Worm (Caenorhabditis elegans): Measurements from ENCODE around the gene nhr-271.
A peak's percentile ranks its signal among the peaks of the same experiment; 100 is the strongest.

nhr-271 gene

ce11 chrV:16591992-16592798 lies 11.9 kb upstream of the nhr-271 start, which contains the start of gene srh-269 (continued):
- TF ChIP-seq skn-1 (tag; optimal IDR thresholded peaks at IDR 0.05) (no peak), jun-1 (tag; optimal IDR thresholded peaks at IDR 0.05) (peak; percentile 33), fkh-10 (GFP tag; optimal IDR thresholded peaks at IDR 0.05) (no peak), D1046.2 (GFP tag; IDR thresholded peaks at IDR 0.05) (peak; percentile 87), dmd-9 (GFP tag; IDR thresholded peaks at IDR 0.05) (peak; percentile 61; the same call in 1 of the 2 replicates), zag-1 (tag; optimal IDR thresholded peaks at IDR 0.05) (no peak), ces-1 (GFP tag; optimal IDR thresholded peaks at IDR 0.05) (no peak)

ce11 chrV:16589488-16589887 lies 9.2 kb upstream of the nhr-271 start:
- TF ChIP-seq nhr-111 (GFP tag; optimal IDR thresholded peaks at IDR 0.05) (no peak), daf-8 (GFP tag; IDR thresholded peaks at IDR 0.05) (no peak), hlh-30 (tag; optimal IDR thresholded peaks at IDR 0.05; ENCODE audit: insufficient read depth) (no peak), ceh-20 (GFP tag; IDR thresholded peaks at IDR 0.05) (no peak), ztf-11 (tag; optimal IDR thresholded peaks at IDR 0.05) (no peak), Y105C5A.15 (GFP tag; IDR thresholded peaks at IDR 0.05) (no peak), vab-7 (GFP tag; IDR thresholded peaks at IDR 0.05) (no peak), mep-1 (tag; optimal IDR thresholded peaks at IDR 0.05) (no peak), fkh-10 (GFP tag; optimal IDR thresholded peaks at IDR 0.05) (no peak), lir-3 (tag; optimal IDR thresholded peaks at IDR 0.05) (no peak), pha-4 (GFP tag; IDR thresholded peaks at IDR 0.05) (no peak), pha-4 (tag; optimal IDR thresholded peaks at IDR 0.05) (no peak), lin-29 (GFP tag; IDR thresholded peaks at IDR 0.05) (no peak), nhr-48 (tag; optimal IDR thresholded peaks at IDR 0.05) (no peak), nhr-28 (tag; optimal IDR thresholded peaks at IDR 0.05) (no peak), mdl-1 (tag; optimal IDR thresholded peaks at IDR 0.05) (no peak), nhr-102 (tag; optimal IDR thresholded peaks at IDR 0.05) (no peak), nhr-77 (tag; optimal IDR thresholded peaks at IDR 0.05) (no peak), zag-1 (tag; optimal IDR thresholded peaks at IDR 0.05) (no peak), madf-5 (GFP tag; IDR thresholded peaks at IDR 0.05) (no peak)

DNA sequence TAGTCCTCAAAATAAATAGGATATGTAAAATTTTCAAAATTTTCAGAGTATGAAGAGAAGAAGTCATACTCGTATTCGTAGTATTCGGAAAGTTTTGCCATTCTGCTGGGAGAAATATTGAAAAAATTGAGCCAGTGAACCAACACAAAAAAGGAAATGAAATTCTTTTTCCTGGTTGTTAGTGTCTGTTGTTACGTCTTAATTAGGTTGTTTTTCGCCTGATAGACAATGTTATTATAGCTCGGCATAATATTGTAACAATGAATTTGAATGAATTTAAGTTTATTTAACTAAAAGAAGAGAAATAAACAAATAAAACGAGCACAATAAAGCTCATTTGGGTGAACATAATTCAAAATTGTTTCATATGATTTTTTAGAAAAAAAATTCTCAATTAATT lies 8.1 kb upstream of the nhr-271 start, which contains the start of gene srw-73:
TSS of gene srw-73 (minus strand) at position 101 of the 400 bp plus-strand sequence.
- TF ChIP-seq F44E2.7 (GFP tag; IDR thresholded peaks at IDR 0.05) (no peak), vab-7 (GFP tag; IDR thresholded peaks at IDR 0.05) (no peak), ZK337.2 (GFP tag; IDR thresholded peaks at IDR 0.05) (no peak), lsy-2 (tag; optimal IDR thresholded peaks at IDR 0.05) (no peak), ceh-28 (tag; optimal IDR thresholded peaks at IDR 0.05) (no peak), nhr-42 (GFP tag; IDR thresholded peaks at IDR 0.05) (no peak), nhr-25 (tag; optimal IDR thresholded peaks at IDR 0.05; ENCODE audit: borderline replicate concordance, insufficient read depth) (no peak)

- TF ChIP-seq Y48G9A.11 (GFP tag; IDR thresholded peaks at IDR 0.05), result no peak
- no peak for TF ChIP-seq zag-1 (tag; optimal IDR thresholded peaks at IDR 0.05)
- TF ChIP-seq ceh-20 (GFP tag; IDR thresholded peaks at IDR 0.05), result no peak
- no peak for TF ChIP-seq nhr-6 (tag; optimal IDR thresholded peaks at IDR 0.05)
- TF ChIP-seq D1046.2 (GFP tag; IDR thresholded peaks at IDR 0.05), result no peak
- TF ChIP-seq lin-39 (tag; optimal IDR thresholded peaks at IDR 0.05), result no peak
- TF ChIP-seq nhr-111 (GFP tag; optimal IDR thresholded peaks at IDR 0.05), result no peak
Measured at ce11 chrV:16582973-16583372, 2.6 kb upstream of the nhr-271 start, which contains the start of gene str-150. Gene str-150 (plus strand): TSS chrV:16583273.

Measured in whole organism, L4 larva.